Worm (Caenorhabditis elegans): ENCODE results near the gene nhr-234.

nhr-234 gene

DNA sequence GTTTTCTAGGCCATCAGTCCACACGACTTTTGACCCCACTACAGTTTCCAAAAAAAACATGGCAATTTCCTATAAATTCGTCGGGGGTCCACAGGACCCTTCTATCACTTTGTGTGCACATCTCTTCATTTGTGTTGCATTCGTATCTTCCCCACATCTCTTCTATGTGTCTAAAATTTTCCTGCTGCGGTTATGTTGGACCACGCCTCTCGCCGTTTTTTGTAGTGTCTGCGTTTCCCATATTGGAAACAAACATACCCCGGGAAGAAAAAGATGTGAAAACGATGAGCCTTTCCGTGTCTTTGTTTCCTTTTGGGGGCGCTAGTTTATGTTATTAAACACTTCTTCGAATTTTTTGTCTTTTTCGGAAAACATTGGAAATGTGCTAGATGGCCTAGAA is 25.5 kb downstream of the nhr-234 start:
- TF ChIP-seq ceh-9 (tag; optimal IDR thresholded peaks at IDR 0.05) (no peak), jun-1 (tag; optimal IDR thresholded peaks at IDR 0.05) (no peak), eor-1 (tag; optimal IDR thresholded peaks at IDR 0.05) (no peak), aly-2 (tag; optimal IDR thresholded peaks at IDR 0.05) (no peak), snpc-4 (tag; optimal IDR thresholded peaks at IDR 0.05) (no peak), zag-1 (tag; optimal IDR thresholded peaks at IDR 0.05) (no peak), pha-4 (tag; optimal IDR thresholded peaks at IDR 0.05) (no peak), lin-39 (tag; optimal IDR thresholded peaks at IDR 0.05) (peak; percentile 70), nfya-1 (tag; optimal IDR thresholded peaks at IDR 0.05; ENCODE audit: insufficient read depth) (peak; percentile 51), mdl-1 (tag; optimal IDR thresholded peaks at IDR 0.05) (no peak), sea-2 (GFP tag; optimal IDR thresholded peaks at IDR 0.05) (no peak)

DNA sequence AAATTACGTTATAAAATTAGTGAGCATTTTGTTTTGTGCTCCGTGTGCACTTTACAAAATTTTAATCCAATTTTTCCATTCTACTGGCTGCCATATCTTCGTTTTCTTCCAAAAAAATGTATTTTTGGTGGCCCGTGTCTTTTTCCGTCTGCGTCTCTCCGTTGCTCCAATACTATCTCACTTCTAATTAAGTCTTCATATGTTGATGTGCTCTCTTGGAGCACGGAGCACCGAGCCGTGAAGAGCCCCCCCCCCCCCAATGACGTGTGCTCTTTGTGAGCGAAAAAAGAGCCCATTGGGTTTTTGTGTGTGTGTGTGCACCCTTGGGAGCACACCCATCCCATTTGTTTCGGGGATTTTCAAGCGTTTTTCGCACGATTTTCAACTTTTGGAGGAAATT is 28.5 kb downstream of the nhr-234 start:
- TF ChIP-seq fkh-10 (GFP tag; optimal IDR thresholded peaks at IDR 0.05): no peak
- peak; percentile 24 for TF ChIP-seq nfya-1 (tag; optimal IDR thresholded peaks at IDR 0.05; ENCODE audit: insufficient read depth)
- TF ChIP-seq ceh-9 (tag; optimal IDR thresholded peaks at IDR 0.05): no peak
- TF ChIP-seq lsy-12 (tag; optimal IDR thresholded peaks at IDR 0.05): peak; percentile 6
- peak; percentile 53 for TF ChIP-seq hmg-11 (tag; optimal IDR thresholded peaks at IDR 0.05)
- TF ChIP-seq ZK546.5 (tag; optimal IDR thresholded peaks at IDR 0.05): no peak
- TF ChIP-seq ceh-82 (tag; optimal IDR thresholded peaks at IDR 0.05): no peak
- peak; percentile 40 for TF ChIP-seq lin-39 (tag; optimal IDR thresholded peaks at IDR 0.05)
- TF ChIP-seq ztf-4 (tag; optimal IDR thresholded peaks at IDR 0.05): no peak

DNA sequence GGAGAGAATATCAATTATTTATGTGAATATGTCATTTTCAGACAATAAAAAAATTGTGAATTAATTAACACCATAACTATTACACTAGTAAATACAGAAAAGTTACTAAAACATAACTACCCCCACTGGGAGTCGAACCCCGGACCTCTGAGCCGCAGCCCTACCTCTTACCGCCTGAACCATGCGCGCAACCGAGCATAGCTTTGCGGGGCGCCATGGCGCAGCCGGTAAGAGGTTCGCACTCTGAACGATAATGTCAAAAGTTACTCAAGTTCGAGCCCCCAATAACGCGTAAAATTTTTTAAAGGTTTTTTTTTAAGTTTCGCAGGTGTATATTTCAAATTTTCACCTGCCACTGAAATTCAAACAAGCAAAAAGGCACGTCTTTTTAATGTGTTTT is 29.6 kb downstream of the nhr-234 start:
- TF ChIP-seq nhr-11 (tag; optimal IDR thresholded peaks at IDR 0.05) (no peak), nhr-77 (tag; optimal IDR thresholded peaks at IDR 0.05) (no peak), nhr-67 (tag; optimal IDR thresholded peaks at IDR 0.05) (no peak), ztf-4 (tag; optimal IDR thresholded peaks at IDR 0.05) (no peak), aly-2 (tag; optimal IDR thresholded peaks at IDR 0.05) (no peak), zag-1 (tag; optimal IDR thresholded peaks at IDR 0.05) (no peak), eor-1 (tag; optimal IDR thresholded peaks at IDR 0.05) (no peak), lsy-12 (tag; optimal IDR thresholded peaks at IDR 0.05) (no peak), skn-1 (tag; optimal IDR thresholded peaks at IDR 0.05) (no peak), unc-62 (GFP tag; optimal IDR thresholded peaks at IDR 0.05) (no peak), daf-12 (tag; optimal IDR thresholded peaks at IDR 0.05) (no peak), pqm-1 (tag; optimal IDR thresholded peaks at IDR 0.05) (no peak), ceh-16 (tag; optimal IDR thresholded peaks at IDR 0.05) (no peak), nhr-237 (tag; optimal IDR thresholded peaks at IDR 0.05) (no peak), pha-4 (tag; optimal IDR thresholded peaks at IDR 0.05) (no peak), sea-2 (GFP tag; optimal IDR thresholded peaks at IDR 0.05) (no peak), mml-1 (tag; optimal IDR thresholded peaks at IDR 0.05) (no peak), R02D3.7 (tag; optimal IDR thresholded peaks at IDR 0.05) (no peak), nfya-1 (tag; optimal IDR thresholded peaks at IDR 0.05; ENCODE audit: insufficient read depth) (no peak), fkh-10 (GFP tag; optimal IDR thresholded peaks at IDR 0.05) (no peak)

DNA sequence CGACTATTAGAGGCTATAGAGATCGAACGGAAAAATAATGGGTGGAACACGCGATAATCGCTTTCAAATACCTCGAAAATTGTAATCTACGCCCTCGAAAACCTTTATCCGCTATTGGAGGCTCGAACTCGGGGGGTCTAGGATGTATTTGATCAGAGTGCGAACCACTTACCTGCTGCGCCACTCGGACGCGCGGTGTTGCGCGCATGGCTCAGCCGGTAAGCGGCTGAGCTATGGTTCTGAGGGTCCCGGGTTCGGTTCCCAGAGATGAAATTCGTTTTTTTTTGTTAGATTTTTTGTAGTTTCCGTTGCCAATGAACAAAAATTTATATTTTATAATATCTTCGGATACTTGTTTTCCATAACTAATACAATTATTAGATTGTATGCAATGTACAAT is 31.7 kb downstream of the nhr-234 start:
- TF ChIP-seq sea-2 (GFP tag; optimal IDR thresholded peaks at IDR 0.05) (no peak), lin-15B (tag; optimal IDR thresholded peaks at IDR 0.05) (no peak), lin-39 (tag; optimal IDR thresholded peaks at IDR 0.05) (no peak), unc-39 (tag; optimal IDR thresholded peaks at IDR 0.05) (no peak), ceh-16 (tag; optimal IDR thresholded peaks at IDR 0.05) (no peak), nhr-76 (tag; optimal IDR thresholded peaks at IDR 0.05) (no peak), elt-3 (tag; optimal IDR thresholded peaks at IDR 0.05) (no peak), eor-1 (tag; optimal IDR thresholded peaks at IDR 0.05) (no peak), fkh-2 (tag; optimal IDR thresholded peaks at IDR 0.05) (no peak), nhr-237 (tag; optimal IDR thresholded peaks at IDR 0.05) (no peak), hmg-11 (tag; optimal IDR thresholded peaks at IDR 0.05) (no peak), ama-1 (optimal IDR thresholded peaks at IDR 0.05) (no peak), ztf-11 (tag; optimal IDR thresholded peaks at IDR 0.05) (no peak), snpc-4 (tag; optimal IDR thresholded peaks at IDR 0.05) (no peak), pqm-1 (tag; optimal IDR thresholded peaks at IDR 0.05) (no peak), nhr-28 (tag; optimal IDR thresholded peaks at IDR 0.05) (no peak), fos-1 (tag; optimal IDR thresholded peaks at IDR 0.05) (no peak)
